Fruit fly (Drosophila melanogaster): ENCODE results near the gene CG32266.

CG32266 gene

dm6 chr3L:3770823-3771222 is 19.8 kb upstream of the CG32266 start (continued):
- 0 out of 2 replicates have a peak, but pooled peaks have one; percentile 51 for TF ChIP-seq klu (GFP tag; IDR thresholded peaks at IDR 0.05)
- TF ChIP-seq jumu (GFP tag; optimal IDR thresholded peaks at IDR 0.05): no peak
- no peak for TF ChIP-seq eve (GFP tag; optimal IDR thresholded peaks at IDR 0.05)
- TF ChIP-seq CG30431 (GFP tag; optimal IDR thresholded peaks at IDR 0.05): no peak
- peak; percentile 52 for TF ChIP-seq CG13424 (tag; optimal IDR thresholded peaks at IDR 0.05)
- TF ChIP-seq H2.0 (GFP tag; IDR thresholded peaks at IDR 0.05): no peak
- TF ChIP-seq pita (GFP tag; optimal IDR thresholded peaks at IDR 0.05): no peak
- no peak for TF ChIP-seq CG1529 (GFP tag; optimal IDR thresholded peaks at IDR 0.05)
- TF ChIP-seq CG1024 (GFP tag; IDR thresholded peaks at IDR 0.05): no peak
- TF ChIP-seq HmgD (GFP tag; optimal IDR thresholded peaks at IDR 0.05): no peak
- TF ChIP-seq exex (tag; optimal IDR thresholded peaks at IDR 0.05): no peak
- no peak for TF ChIP-seq bigmax (GFP tag; optimal IDR thresholded peaks at IDR 0.05)
- TF ChIP-seq CG14014 (GFP tag; IDR thresholded peaks at IDR 0.05): peak; percentile 55; the same call in 1 of the 2 replicates
- peak; percentile 50; the same call in 1 of the 3 replicates for TF ChIP-seq so (GFP tag; IDR thresholded peaks at IDR 0.05)
- TF ChIP-seq Meics (GFP tag; optimal IDR thresholded peaks at IDR 0.05): peak; percentile 57
- no peak for TF ChIP-seq ftz-f1 (GFP tag; optimal IDR thresholded peaks at IDR 0.05)
- no peak for TF ChIP-seq Rx (GFP tag; IDR thresholded peaks at IDR 0.05)
- TF ChIP-seq trh (GFP tag; optimal IDR thresholded peaks at IDR 0.05): peak; percentile 31
- TF ChIP-seq bab2 (GFP tag; optimal IDR thresholded peaks at IDR 0.05): peak; percentile 29
- peak; percentile 35; the same call in 1 of the 2 replicates for TF ChIP-seq sisA (GFP tag; IDR thresholded peaks at IDR 0.05)
- TF ChIP-seq CG12391 (tag; optimal IDR thresholded peaks at IDR 0.05): peak; percentile 37
- peak; percentile 29 for TF ChIP-seq CG30403 (GFP tag; optimal IDR thresholded peaks at IDR 0.05)
- TF ChIP-seq tin (GFP tag; optimal IDR thresholded peaks at IDR 0.05): peak; percentile 1
- TF ChIP-seq Fer1 (GFP tag; optimal IDR thresholded peaks at IDR 0.05): peak; percentile 6
- TF ChIP-seq CG11085 (GFP tag; IDR thresholded peaks at IDR 0.05): no peak
- TF ChIP-seq wor (GFP tag; IDR thresholded peaks at IDR 0.05): no peak
- no peak for TF ChIP-seq chif (GFP tag; optimal IDR thresholded peaks at IDR 0.05)
- TF ChIP-seq pan (optimal IDR thresholded peaks at IDR 0.05): no peak
- TF ChIP-seq pan (GFP tag; optimal IDR thresholded peaks at IDR 0.05 in 1 of 2, IDR thresholded peaks at IDR 0.05 in 1 of 2): peak in 1 of 2 experiments; percentile 25
- peak; percentile 45; the same call in 2 of the 3 replicates for TF ChIP-seq Aef1 (GFP tag; IDR thresholded peaks at IDR 0.05)
- no peak for TF ChIP-seq ERR (GFP tag; optimal IDR thresholded peaks at IDR 0.05)
- no peak for TF ChIP-seq CG13894 (tag; optimal IDR thresholded peaks at IDR 0.05)
- TF ChIP-seq Dp (GFP tag; optimal IDR thresholded peaks at IDR 0.05): no peak
- TF ChIP-seq repo (GFP tag; optimal IDR thresholded peaks at IDR 0.05): no peak
- no peak for TF ChIP-seq CG11093 (GFP tag; IDR thresholded peaks at IDR 0.05)
- TF ChIP-seq p53 (GFP tag; optimal IDR thresholded peaks at IDR 0.05): no peak
- no peak for TF ChIP-seq pb (GFP tag; optimal IDR thresholded peaks at IDR 0.05)
- peak; percentile 47; the same call in 1 of the 2 replicates for TF ChIP-seq CG9215 (GFP tag; IDR thresholded peaks at IDR 0.05)
- TF ChIP-seq CG14441 (GFP tag; IDR thresholded peaks at IDR 0.05): 0 out of 2 replicates have a peak, but pooled peaks have one; percentile 13
- TF ChIP-seq Nf-YA (GFP tag; IDR thresholded peaks at IDR 0.05): no peak
- no peak for TF ChIP-seq trem (tag; optimal IDR thresholded peaks at IDR 0.05)
- TF ChIP-seq sim (GFP tag; IDR thresholded peaks at IDR 0.05): no peak
- TF ChIP-seq CG2199 (GFP tag; IDR thresholded peaks at IDR 0.05): no peak
- TF ChIP-seq Taf1 (GFP tag; IDR thresholded peaks at IDR 0.05): 0 out of 2 replicates have a peak, but pooled peaks have one; percentile 16
- peak; percentile 5 for TF ChIP-seq CG2712 (tag; optimal IDR thresholded peaks at IDR 0.05)
- TF ChIP-seq Oaz (GFP tag; IDR thresholded peaks at IDR 0.05): no peak
- peak; percentile 71 for TF ChIP-seq Rfx (GFP tag; IDR thresholded peaks at IDR 0.05)
- no peak for TF ChIP-seq her (GFP tag; optimal IDR thresholded peaks at IDR 0.05)
- 0 out of 2 replicates have a peak, but pooled peaks have one; percentile 12 for TF ChIP-seq CG7372 (GFP tag; IDR thresholded peaks at IDR 0.05)
- TF ChIP-seq Blimp-1 (GFP tag; optimal IDR thresholded peaks at IDR 0.05): no peak
- TF ChIP-seq fu2 (GFP tag; optimal IDR thresholded peaks at IDR 0.05): peak; percentile 54
- no peak for TF ChIP-seq Hand (GFP tag; optimal IDR thresholded peaks at IDR 0.05)
- no peak for TF ChIP-seq CG7963 (GFP tag; IDR thresholded peaks at IDR 0.05; ENCODE audit: partially characterized antibody)

Measured in whole organism, embryonic.